Fruit fly (Drosophila melanogaster) whole organism, embryonic: ENCODE results near the gene CG13454.

Experiments used
- Antp ChIP-seq: fragments of 200-800 bp; sonication (Bioruptor generic); optimal IDR thresholded peaks from 3 replicates; lab custom pipeline; 2016; ENCODE audit warnings: missing biosample characterization, missing genetic modification characterization
- Atf3 ChIP-seq: fragments of 200-800 bp; sonication (Bioruptor generic); optimal IDR thresholded peaks from 3 replicates; lab custom pipeline; 2016; ENCODE audit warnings: missing biosample characterization, missing genetic modification characterization
- CG12104 ChIP-seq: fragments of 200-800 bp; sonication (Bioruptor generic); optimal IDR thresholded peaks from 3 replicates; lab custom pipeline; 2016; ENCODE audit warnings: missing biosample characterization, missing genetic modification characterization
- CG12391 ChIP-seq: fragments of 200-800 bp; sonication (Bioruptor generic); optimal IDR thresholded peaks from 3 replicates; lab custom pipeline; 2018; ENCODE audit warnings: missing biosample characterization, mild to moderate bottlenecking, missing genetic modification characterization, moderate library complexity
- CG13287 ChIP-seq: fragments of 200-800 bp; sonication (Bioruptor generic); IDR thresholded peaks from 2 replicates; pipeline ENCODE4 v1.3.6; 2022; ENCODE audit warnings: missing biosample characterization, missing genetic modification characterization; ENCODE audit not compliant: partially characterized antibody
- CG18619 ChIP-seq: fragments of 200-800 bp; sonication (Bioruptor generic); optimal IDR thresholded peaks from 3 replicates; lab custom pipeline; 2017; ENCODE audit warnings: missing biosample characterization, mild to moderate bottlenecking, missing genetic modification characterization
- CG2116 ChIP-seq: fragments of 200-800 bp; sonication (Bioruptor generic); optimal IDR thresholded peaks from 3 replicates; lab custom pipeline; 2018; ENCODE audit warnings: missing biosample characterization, mild to moderate bottlenecking, missing genetic modification characterization
- CG2129 ChIP-seq: fragments of 200-800 bp; sonication (Bioruptor generic); IDR thresholded peaks from 2 replicates; pipeline ENCODE4 v1.3.6; 2022; ENCODE audit warnings: missing biosample characterization, missing genetic modification characterization; ENCODE audit not compliant: partially characterized antibody
- CG3281 ChIP-seq: fragments of 200-800 bp; sonication (Bioruptor generic); optimal IDR thresholded peaks from 3 replicates; lab custom pipeline; 2017; ENCODE audit warnings: missing biosample characterization, mild to moderate bottlenecking, missing genetic modification characterization
- CG33557 ChIP-seq: fragments of 200-800 bp; sonication (Bioruptor generic); optimal IDR thresholded peaks from 2 replicates; lab custom pipeline; 2019; ENCODE audit warnings: missing biosample characterization, mild to moderate bottlenecking, missing genetic modification characterization, moderate library complexity
- CG3407 ChIP-seq: fragments of 200-800 bp; sonication (Bioruptor generic); optimal IDR thresholded peaks from 2 replicates; lab custom pipeline; 2018; ENCODE audit warnings: missing biosample characterization, mild to moderate bottlenecking, missing genetic modification characterization
- CG42726 ChIP-seq: fragments of 200-800 bp; sonication (Bioruptor generic); IDR thresholded peaks from 2 replicates; pipeline ENCODE4 v1.3.6; 2022; ENCODE audit warnings: missing biosample characterization, missing genetic modification characterization; ENCODE audit not compliant: partially characterized antibody
- CG4854 ChIP-seq: fragments of 200-800 bp; sonication (Bioruptor generic); optimal IDR thresholded peaks from 2 replicates; lab custom pipeline; 2016; ENCODE audit warnings: missing biosample characterization, missing genetic modification characterization, inconsistent platforms
- CG6654 ChIP-seq: fragments of 200-800 bp; sonication (Bioruptor generic); optimal IDR thresholded peaks from 2 replicates; lab custom pipeline; 2017; ENCODE audit warnings: missing biosample characterization, mild to moderate bottlenecking, missing genetic modification characterization
- CG6813 ChIP-seq: fragments of 200-800 bp; sonication (Bioruptor generic); optimal IDR thresholded peaks from 2 replicates; lab custom pipeline; 2017; ENCODE audit warnings: missing biosample characterization, missing genetic modification characterization, mild to moderate bottlenecking, moderate library complexity, missing genetic modification reagents
- CG7928 ChIP-seq: fragments of 200-800 bp; sonication (Bioruptor generic); optimal IDR thresholded peaks from 2 replicates; lab custom pipeline; 2017; ENCODE audit warnings: missing biosample characterization, mild to moderate bottlenecking, missing genetic modification characterization
- CG8388 ChIP-seq: fragments of 200-800 bp; sonication (Bioruptor generic); optimal IDR thresholded peaks from 2 replicates; lab custom pipeline; 2019; ENCODE audit warnings: missing biosample characterization, mild to moderate bottlenecking, missing genetic modification characterization, moderate library complexity
- CG8765 ChIP-seq: fragments of 200-800 bp; sonication (Bioruptor generic); IDR thresholded peaks from 2 replicates; pipeline ENCODE4 v1.3.6; 2022; ENCODE audit warnings: missing biosample characterization, missing genetic modification characterization
- CG9797 ChIP-seq: fragments of 200-800 bp; sonication (Bioruptor generic); optimal IDR thresholded peaks from 3 replicates; lab custom pipeline; 2018; ENCODE audit warnings: missing biosample characterization, mild to moderate bottlenecking, missing genetic modification characterization
- CkIIα-i1 ChIP-seq: fragments of 200-800 bp; sonication (Bioruptor generic); IDR thresholded peaks from 2 replicates; pipeline ENCODE4 v1.3.6; 2022; ENCODE audit warnings: missing biosample characterization, missing genetic modification characterization
- CoRest ChIP-seq: fragments of 200-800 bp; sonication (Bioruptor generic); optimal IDR thresholded peaks from 3 replicates; lab custom pipeline; 2018; ENCODE audit warnings: missing biosample characterization, mild to moderate bottlenecking, missing genetic modification characterization, moderate library complexity
- D ChIP-seq, 2 experiments: fragments of 200-800 bp in 1 of 2; fragments of >200 bp in 1 of 2; sonication (Bioruptor generic) in 1 of 2; optimal IDR thresholded peaks; 2 replicates in 1 of 2; 3 replicates in 1 of 2; lab custom pipeline; 2017; ENCODE audit warnings: mild to moderate bottlenecking in 1 of 2, missing biosample characterization in 1 of 2, missing genetic modification characterization in 1 of 2, missing genetic modification reagents in 1 of 2
- Fer3 ChIP-seq: fragments of 200-800 bp; sonication (Bioruptor generic); optimal IDR thresholded peaks from 2 replicates; lab custom pipeline; 2018; ENCODE audit warnings: missing biosample characterization, mild to moderate bottlenecking, missing genetic modification characterization, moderate library complexity
- Hey ChIP-seq: fragments of 200-800 bp; sonication (Bioruptor generic); optimal IDR thresholded peaks from 3 replicates; lab custom pipeline; 2018; ENCODE audit warnings: missing biosample characterization, mild to moderate bottlenecking, missing genetic modification characterization
- MESR4 ChIP-seq: fragments of 200-800 bp; sonication (Bioruptor generic); optimal IDR thresholded peaks from 2 replicates; lab custom pipeline; 2018; ENCODE audit warnings: missing biosample characterization, mild to moderate bottlenecking, missing genetic modification characterization, moderate library complexity
- NC2β ChIP-seq: fragments of 200-800 bp; sonication (Bioruptor generic); optimal IDR thresholded peaks from 2 replicates; lab custom pipeline; 2016; ENCODE audit warnings: missing biosample characterization, missing genetic modification characterization
- Rx ChIP-seq: fragments of 200-800 bp; sonication (Bioruptor generic); IDR thresholded peaks from 2 replicates; pipeline ENCODE4 v1.3.6; 2022; ENCODE audit warnings: missing biosample characterization, missing genetic modification characterization
- Usf ChIP-seq: fragments of 200-800 bp; sonication (Bioruptor generic); optimal IDR thresholded peaks from 2 replicates; lab custom pipeline; 2017; ENCODE audit warnings: missing genotype, missing biosample characterization, missing genetic modification characterization
- Xbp1 ChIP-seq: fragments of 200-800 bp; sonication (Bioruptor generic); optimal IDR thresholded peaks from 3 replicates; lab custom pipeline; 2016; ENCODE audit warnings: missing biosample characterization, mild to moderate bottlenecking, missing genetic modification characterization
- abd-A ChIP-seq: fragments of 200-800 bp; sonication (Bioruptor generic); optimal IDR thresholded peaks from 3 replicates; lab custom pipeline; 2019; ENCODE audit warnings: missing biosample characterization, mild to moderate bottlenecking, missing genetic modification characterization, moderate library complexity
- al ChIP-seq: fragments of 200-800 bp; sonication (Bioruptor generic); IDR thresholded peaks from 2 replicates; pipeline ENCODE4 v1.3.6; 2022; ENCODE audit warnings: missing biosample characterization, missing genetic modification characterization
- ap ChIP-seq: fragments of 200-800 bp; sonication (Bioruptor generic); IDR thresholded peaks from 2 replicates; pipeline ENCODE4 v1.3.6; 2022; ENCODE audit warnings: missing biosample characterization, missing genetic modification characterization
- chn ChIP-seq: fragments of 200-800 bp; sonication (Bioruptor generic); optimal IDR thresholded peaks from 2 replicates; lab custom pipeline; 2016; ENCODE audit warnings: missing biosample characterization, missing genetic modification characterization
- dati ChIP-seq: fragments of 200-800 bp; sonication (Bioruptor generic); IDR thresholded peaks from 2 replicates; pipeline ENCODE4 v1.3.6; 2022; ENCODE audit warnings: missing biosample characterization, missing genetic modification characterization
- dmrt99B ChIP-seq: fragments of 200-800 bp; sonication (Bioruptor generic); optimal IDR thresholded peaks from 2 replicates; lab custom pipeline; 2018; ENCODE audit warnings: missing biosample characterization, mild to moderate bottlenecking, missing genetic modification characterization, moderate library complexity
- dpn ChIP-seq, 2 experiments: fragments of 200-800 bp; sonication (Bioruptor generic); optimal IDR thresholded peaks; 3 replicates each; lab custom pipeline; 2016; ENCODE audit warnings: missing biosample characterization in 2 of 2, missing genetic modification characterization in 2 of 2
- gt ChIP-seq: fragments of 200-800 bp; sonication (Bioruptor generic); IDR thresholded peaks from 2 replicates; pipeline ENCODE4 v1.3.6; 2022; ENCODE audit warnings: missing biosample characterization, missing genetic modification characterization
- hth ChIP-seq: fragments of >200 bp; optimal IDR thresholded peaks from 2 replicates; lab custom pipeline; 2017; ENCODE audit warnings: inconsistent platforms
- kay ChIP-seq: fragments of 200-800 bp; sonication (Bioruptor generic); optimal IDR thresholded peaks from 2 replicates; lab custom pipeline; 2016; ENCODE audit warnings: missing biosample characterization, missing genetic modification characterization
- nmo ChIP-seq: fragments of 200-800 bp; sonication (Bioruptor generic); optimal IDR thresholded peaks from 2 replicates; lab custom pipeline; 2018; ENCODE audit warnings: missing biosample characterization, mild to moderate bottlenecking, missing genetic modification characterization, moderate library complexity
- odd ChIP-seq: fragments of 200-800 bp; sonication (Bioruptor generic); optimal IDR thresholded peaks from 2 replicates; lab custom pipeline; 2017; ENCODE audit warnings: missing biosample characterization, mild to moderate bottlenecking, missing genetic modification characterization
- onecut ChIP-seq: fragments of 200-800 bp; sonication (Bioruptor generic); IDR thresholded peaks from 2 replicates; pipeline ENCODE4 v1.3.6; 2022; ENCODE audit warnings: missing biosample characterization, missing genetic modification characterization
- otp ChIP-seq: fragments of 200-800 bp; sonication (Bioruptor generic); IDR thresholded peaks from 3 replicates; pipeline ENCODE4, ENCODE4 v1.3.6; 2022; ENCODE audit warnings: missing biosample characterization, missing genetic modification characterization
- phol ChIP-seq: fragments of 200-800 bp; sonication (Bioruptor generic); optimal IDR thresholded peaks from 3 replicates; lab custom pipeline; 2018; ENCODE audit warnings: missing biosample characterization, mild to moderate bottlenecking, missing genetic modification characterization, moderate library complexity
- psq ChIP-seq: fragments of 200-800 bp; sonication (Bioruptor generic); optimal IDR thresholded peaks from 2 replicates; lab custom pipeline; 2017; ENCODE audit warnings: missing biosample characterization, missing genetic modification characterization
- wdn ChIP-seq: fragments of 200-800 bp; sonication (Bioruptor generic); IDR thresholded peaks from 2 replicates; pipeline ENCODE4 v1.3.6; 2022; ENCODE audit warnings: missing biosample characterization, missing genetic modification characterization
- wor ChIP-seq: fragments of 200-800 bp; sonication (Bioruptor generic); IDR thresholded peaks from 2 replicates; pipeline ENCODE4 v1.3.6; 2022; ENCODE audit warnings: missing biosample characterization, missing genetic modification characterization
- zen2 ChIP-seq: fragments of 200-800 bp; sonication (Bioruptor generic); IDR thresholded peaks from 3 replicates; pipeline ENCODE4 v1.3.6; 2022; ENCODE audit warnings: missing biosample characterization, missing genetic modification characterization; ENCODE audit not compliant: partially characterized antibody
- zfh2 ChIP-seq: fragments of 200-800 bp; sonication (Bioruptor generic); optimal IDR thresholded peaks from 2 replicates; lab custom pipeline; 2016; ENCODE audit warnings: missing biosample characterization, missing genetic modification characterization

Gene CG13454

dm6 chr3L:15533402-15534129, 16.7 kb upstream of the CG13454 start (continued):
- peak; percentile 20 for TF ChIP-seq CG8388 (GFP tag; lab: Kevin White, UChicago)
- no peak for TF ChIP-seq onecut
- TF ChIP-seq CG33557 (GFP tag; lab: Kevin White, UChicago): peak; percentile 34
- TF ChIP-seq CG2116: no peak
- no peak for TF ChIP-seq zen2 (GFP tag; lab: Robert Waterston, UW)
- no peak for TF ChIP-seq CG18619 (GFP tag; lab: Kevin White, UChicago)
- TF ChIP-seq psq (GFP tag; lab: Kevin White, UChicago): no peak
- no peak for TF ChIP-seq kay
- TF ChIP-seq CG3407 (GFP tag; lab: Kevin White, UChicago): peak; percentile 11
- no peak for TF ChIP-seq dati (GFP tag; lab: Robert Waterston, UW)
- TF ChIP-seq nmo (GFP tag; lab: Kevin White, UChicago): peak; percentile 32
- TF ChIP-seq Fer3 (tag; lab: Kevin White, UChicago): no peak
- peak; percentile 35 for TF ChIP-seq Rx (GFP tag; lab: Robert Waterston, UW)
- no peak for TF ChIP-seq CG13287 (GFP tag; lab: Robert Waterston, UW)
- peak; percentile 36 for TF ChIP-seq CoRest
- TF ChIP-seq NC2β (GFP tag; lab: Kevin White, UChicago): no peak
- no peak for TF ChIP-seq hth (lab: Kevin White, UChicago)
- TF ChIP-seq CG8765 (GFP tag; lab: Robert Waterston, UW): no peak
- TF ChIP-seq ap: no peak
- peak; percentile 42 for TF ChIP-seq Xbp1
- TF ChIP-seq wdn (GFP tag; lab: Robert Waterston, UW): no peak
- no peak for TF ChIP-seq Atf3 (GFP tag; lab: Kevin White, UChicago)
- TF ChIP-seq CG6654 (GFP tag; lab: Kevin White, UChicago): no peak
- no peak for TF ChIP-seq CG2129 (GFP tag; lab: Robert Waterston, UW)
- TF ChIP-seq al: peak; percentile 24; the same call in 1 of the 2 replicates
- TF ChIP-seq dmrt99B: peak; percentile 81
- peak in 1 of 2 experiments; percentile 4 for TF ChIP-seq dpn (GFP tag; optimal IDR thresholded peaks at IDR 0.05; lab: Kevin White, UChicago)
- TF ChIP-seq CG12391: peak; percentile 32
- no peak for TF ChIP-seq Hey
- TF ChIP-seq CG7928: no peak
- TF ChIP-seq D (optimal IDR thresholded peaks at IDR 0.05; lab: Kevin White, UChicago): no peak
- TF ChIP-seq D (GFP tag; optimal IDR thresholded peaks at IDR 0.05; lab: Kevin White, UChicago): no peak
- TF ChIP-seq CG42726 (GFP tag; lab: Robert Waterston, UW): no peak
- peak; percentile 23 for TF ChIP-seq CG6813 (GFP tag; lab: Kevin White, UChicago)
- no peak for TF ChIP-seq gt (GFP tag; lab: Robert Waterston, UW)
- peak; percentile 50 for TF ChIP-seq zfh2 (GFP tag; lab: Kevin White, UChicago)
- peak; percentile 26 for TF ChIP-seq CG3281 (GFP tag; lab: Kevin White, UChicago)
- TF ChIP-seq otp (GFP tag; lab: Robert Waterston, UW): no peak
- TF ChIP-seq abd-A (tag; lab: Kevin White, UChicago): peak; percentile 62
- no peak for TF ChIP-seq odd (GFP tag; lab: Kevin White, UChicago)
- no peak for TF ChIP-seq chn (GFP tag; lab: Kevin White, UChicago)
- TF ChIP-seq Usf: no peak
- TF ChIP-seq wor (GFP tag; lab: Robert Waterston, UW): no peak
- TF ChIP-seq CG9797 (GFP tag; lab: Kevin White, UChicago): no peak
- TF ChIP-seq Antp (GFP tag; lab: Kevin White, UChicago): peak; percentile 38
- TF ChIP-seq MESR4 (GFP tag; lab: Kevin White, UChicago): no peak
- TF ChIP-seq CG4854 (GFP tag; lab: Kevin White, UChicago): no peak
- TF ChIP-seq phol (tag; lab: Kevin White, UChicago): peak; percentile 10
- TF ChIP-seq CkIIα-i1 (GFP tag; lab: Robert Waterston, UW): no peak
- TF ChIP-seq CG12104 (GFP tag; lab: Kevin White, UChicago): no peak
